Fruit fly (Drosophila melanogaster) whole organism, embryonic: Measurements from ENCODE around the gene Hip1.

Experiments
- Aef1 ChIP-seq: fragments of 200-800 bp; sonication (Bioruptor generic); IDR thresholded peaks from 3 replicates; pipeline ENCODE4 v1.3.6; 2022; ENCODE audit warnings: missing biosample characterization, missing genetic modification characterization
- CG10565 ChIP-seq: fragments of 200-800 bp; sonication (Bioruptor generic); optimal IDR thresholded peaks from 3 replicates; lab custom pipeline; 2016; ENCODE audit warnings: missing biosample characterization, mild to moderate bottlenecking, missing genetic modification characterization
- CG11504 ChIP-seq: fragments of 200-800 bp; sonication (Bioruptor generic); optimal IDR thresholded peaks from 3 replicates; lab custom pipeline; 2019; ENCODE audit warnings: missing biosample characterization, mild to moderate bottlenecking, missing genetic modification characterization, moderate library complexity
- CG12219 ChIP-seq: fragments of 200-800 bp; sonication (Bioruptor generic); optimal IDR thresholded peaks from 3 replicates; lab custom pipeline; 2018; ENCODE audit warnings: missing biosample characterization, mild to moderate bottlenecking, missing genetic modification characterization
- CG12769 ChIP-seq: fragments of 200-800 bp; sonication (Bioruptor generic); optimal IDR thresholded peaks from 2 replicates; lab custom pipeline; 2019; ENCODE audit warnings: missing biosample characterization, mild to moderate bottlenecking, missing genetic modification characterization, moderate library complexity
- CG13123 ChIP-seq: fragments of 200-800 bp; sonication (Bioruptor generic); optimal IDR thresholded peaks from 2 replicates; lab custom pipeline; 2016; ENCODE audit warnings: missing biosample characterization, missing genetic modification characterization
- CG15269 ChIP-seq: fragments of 200-800 bp; sonication (Bioruptor generic); optimal IDR thresholded peaks from 2 replicates; lab custom pipeline; 2018; ENCODE audit warnings: missing biosample characterization, mild to moderate bottlenecking, missing genetic modification characterization, moderate library complexity
- CG15601 ChIP-seq: fragments of 200-800 bp; sonication (Bioruptor generic); optimal IDR thresholded peaks from 3 replicates; lab custom pipeline; 2019; ENCODE audit warnings: missing biosample characterization, mild to moderate bottlenecking, missing genetic modification characterization, moderate library complexity
- CG16863 ChIP-seq: fragments of 200-800 bp; sonication (Bioruptor generic); optimal IDR thresholded peaks from 3 replicates; lab custom pipeline; 2016; ENCODE audit warnings: missing biosample characterization, missing genetic modification characterization
- CG18262 ChIP-seq: fragments of 200-800 bp; optimal IDR thresholded peaks from 3 replicates; lab custom pipeline; 2019; ENCODE audit warnings: missing biosample characterization, mild to moderate bottlenecking, missing genetic modification characterization, moderate library complexity
- CG2202 ChIP-seq: fragments of 200-800 bp; sonication (Bioruptor generic); optimal IDR thresholded peaks from 2 replicates; lab custom pipeline; 2018; ENCODE audit warnings: missing biosample characterization, mild to moderate bottlenecking, missing genetic modification characterization
- CG2678 ChIP-seq: fragments of 200-800 bp; sonication (Bioruptor generic); optimal IDR thresholded peaks from 3 replicates; lab custom pipeline; 2019; ENCODE audit warnings: missing biosample characterization, mild to moderate bottlenecking, missing genetic modification characterization, moderate library complexity
- CG2712 ChIP-seq: fragments of 200-800 bp; optimal IDR thresholded peaks from 3 replicates; lab custom pipeline; 2019; ENCODE audit warnings: missing biosample characterization, mild to moderate bottlenecking, missing genetic modification characterization, moderate library complexity
- CG3407 ChIP-seq: fragments of 200-800 bp; sonication (Bioruptor generic); optimal IDR thresholded peaks from 2 replicates; lab custom pipeline; 2018; ENCODE audit warnings: missing biosample characterization, mild to moderate bottlenecking, missing genetic modification characterization
- CG3847 ChIP-seq: fragments of 200-800 bp; sonication (Bioruptor generic); IDR thresholded peaks from 2 replicates; pipeline ENCODE4 v1.3.6; 2022; ENCODE audit warnings: missing biosample characterization, missing genetic modification characterization
- CG4617 ChIP-seq: fragments of 200-800 bp; sonication (Bioruptor generic); optimal IDR thresholded peaks from 3 replicates; lab custom pipeline; 2016; ENCODE audit warnings: missing biosample characterization, missing genetic modification characterization, borderline replicate concordance
- CG5180 ChIP-seq: fragments of 200-800 bp; sonication (Bioruptor generic); optimal IDR thresholded peaks from 3 replicates; lab custom pipeline; 2017; ENCODE audit warnings: missing biosample characterization, missing genetic modification characterization, mild to moderate bottlenecking, moderate library complexity, missing genetic modification reagents
- CG6765 ChIP-seq: fragments of 200-800 bp; sonication (Bioruptor generic); optimal IDR thresholded peaks from 3 replicates; lab custom pipeline; 2017; ENCODE audit warnings: missing biosample characterization, mild to moderate bottlenecking, missing genetic modification characterization
- CG7786 ChIP-seq: fragments of 200-800 bp; sonication (Bioruptor generic); optimal IDR thresholded peaks from 2 replicates; lab custom pipeline; 2016; ENCODE audit warnings: missing biosample characterization, missing genetic modification characterization
- CG7963 ChIP-seq: fragments of 200-800 bp; sonication (Bioruptor generic); IDR thresholded peaks from 3 replicates; pipeline ENCODE4 v1.3.6; 2022; ENCODE audit warnings: missing biosample characterization, missing genetic modification characterization; ENCODE audit not compliant: partially characterized antibody
- CG9727 ChIP-seq: fragments of 200-800 bp; sonication (Bioruptor generic); optimal IDR thresholded peaks from 3 replicates; lab custom pipeline; 2017; ENCODE audit warnings: missing biosample characterization, mild to moderate bottlenecking, missing genetic modification characterization
- D19A ChIP-seq: fragments of 200-800 bp; optimal IDR thresholded peaks from 3 replicates; lab custom pipeline; 2019; ENCODE audit warnings: missing biosample characterization, mild to moderate bottlenecking, missing genetic modification characterization, moderate library complexity
- D19B ChIP-seq: fragments of 200-800 bp; sonication (Bioruptor generic); optimal IDR thresholded peaks from 2 replicates; lab custom pipeline; 2017; ENCODE audit warnings: missing biosample characterization, mild to moderate bottlenecking, missing genetic modification characterization
- HLH4C ChIP-seq: fragments of 200-800 bp; sonication (Bioruptor generic); IDR thresholded peaks from 3 replicates; pipeline ENCODE4 v1.3.6; 2022; ENCODE audit warnings: missing biosample characterization, missing genetic modification characterization; ENCODE audit not compliant: partially characterized antibody
- HLHmδ ChIP-seq: fragments of 200-800 bp; sonication (Bioruptor generic); optimal IDR thresholded peaks from 2 replicates; lab custom pipeline; 2018; ENCODE audit warnings: missing biosample characterization, mild to moderate bottlenecking, missing genetic modification characterization, moderate library complexity
- Hr51 ChIP-seq, 2 experiments: fragments of 200-800 bp; sonication (Bioruptor generic); optimal IDR thresholded peaks; 2 replicates in 1 of 2; 3 replicates in 1 of 2; lab custom pipeline; 2016 to 2018; ENCODE audit warnings: missing biosample characterization in 2 of 2, missing genetic modification characterization in 2 of 2, mild to moderate bottlenecking in 1 of 2, moderate library complexity in 1 of 2
- Hr78 ChIP-seq, 2 experiments: fragments of 200-800 bp in 1 of 2; fragments of >200 bp in 1 of 2; sonication (Bioruptor generic) in 1 of 2; optimal IDR thresholded peaks; 2 replicates each; lab custom pipeline; 2017 to 2019; ENCODE audit warnings: missing biosample characterization in 2 of 2, missing genetic modification characterization in 2 of 2, mild to moderate bottlenecking in 1 of 2, moderate library complexity in 1 of 2
- Hsf ChIP-seq: fragments of 200-800 bp; sonication (Bioruptor generic); optimal IDR thresholded peaks from 3 replicates; lab custom pipeline; 2016; ENCODE audit warnings: missing biosample characterization, missing genetic modification characterization
- Meics ChIP-seq: fragments of 200-800 bp; sonication (Bioruptor generic); optimal IDR thresholded peaks from 2 replicates; lab custom pipeline; 2017; ENCODE audit warnings: missing biosample characterization, mild to moderate bottlenecking, missing genetic modification characterization
- Mes4 ChIP-seq: fragments of 200-800 bp; sonication (Bioruptor generic); optimal IDR thresholded peaks from 2 replicates; lab custom pipeline; 2016; ENCODE audit warnings: missing biosample characterization, missing genetic modification characterization
- Ptx1 ChIP-seq: fragments of 200-800 bp; sonication (Bioruptor generic); IDR thresholded peaks from 2 replicates; pipeline ENCODE4 v1.3.6; 2022; ENCODE audit warnings: missing biosample characterization, missing genetic modification characterization
- Xrp1 ChIP-seq: fragments of 200-800 bp; sonication (Bioruptor generic); IDR thresholded peaks from 2 replicates; pipeline ENCODE4 v1.3.6; 2022; ENCODE audit warnings: missing biosample characterization, missing genetic modification characterization
- bsh ChIP-seq, 2 experiments: fragments of 200-800 bp; sonication (Bioruptor generic); optimal IDR thresholded peaks; 2 replicates each; lab custom pipeline; 2017 to 2018; ENCODE audit warnings: mild to moderate bottlenecking in 2 of 2, missing biosample characterization in 2 of 2, missing genetic modification characterization in 2 of 2, moderate library complexity in 1 of 2
- chm ChIP-seq: fragments of 200-800 bp; sonication (Bioruptor generic); IDR thresholded peaks from 2 replicates; pipeline ENCODE4 v1.3.6; 2022; ENCODE audit warnings: missing biosample characterization, missing genetic modification characterization
- ci ChIP-seq: fragments of 200-800 bp; sonication (Bioruptor generic); IDR thresholded peaks from 3 replicates; pipeline ENCODE4 v1.3.6; 2022; ENCODE audit warnings: missing biosample characterization, missing genetic modification characterization
- dmrt11E ChIP-seq: fragments of 200-800 bp; sonication (Bioruptor generic); optimal IDR thresholded peaks from 3 replicates; lab custom pipeline; 2018; ENCODE audit warnings: missing biosample characterization, mild to moderate bottlenecking, missing genetic modification characterization, moderate library complexity
- dmrt99B ChIP-seq: fragments of 200-800 bp; sonication (Bioruptor generic); optimal IDR thresholded peaks from 2 replicates; lab custom pipeline; 2018; ENCODE audit warnings: missing biosample characterization, mild to moderate bottlenecking, missing genetic modification characterization, moderate library complexity
- fd96Cb ChIP-seq: fragments of 200-800 bp; sonication (Bioruptor generic); optimal IDR thresholded peaks from 2 replicates; lab custom pipeline; 2018; ENCODE audit warnings: missing biosample characterization, mild to moderate bottlenecking, missing genetic modification characterization, moderate library complexity
- fu2 ChIP-seq: fragments of 200-800 bp; sonication (Bioruptor generic); optimal IDR thresholded peaks from 2 replicates; lab custom pipeline; 2016; ENCODE audit warnings: missing biosample characterization, missing genetic modification characterization
- gem ChIP-seq: fragments of 200-800 bp; sonication (Bioruptor generic); optimal IDR thresholded peaks from 2 replicates; lab custom pipeline; 2019; ENCODE audit warnings: missing biosample characterization, mild to moderate bottlenecking, missing genetic modification characterization, moderate library complexity
- hb ChIP-seq: fragments of 200-800 bp; sonication (Bioruptor generic); IDR thresholded peaks from 3 replicates; pipeline ENCODE4 v1.3.6; 2022; ENCODE audit warnings: missing biosample characterization, missing genetic modification characterization; ENCODE audit not compliant: partially characterized antibody
- kni ChIP-seq: fragments of 200-800 bp; sonication (Bioruptor generic); optimal IDR thresholded peaks from 3 replicates; lab custom pipeline; 2017; ENCODE audit warnings: mild to moderate bottlenecking, missing biosample characterization, missing genetic modification reagents, missing genetic modification characterization
- maf-S ChIP-seq: fragments of 200-800 bp; sonication (Bioruptor generic); optimal IDR thresholded peaks from 2 replicates; lab custom pipeline; 2016; ENCODE audit warnings: missing biosample characterization, missing genetic modification characterization
- nom ChIP-seq: fragments of 200-800 bp; sonication (Bioruptor generic); optimal IDR thresholded peaks from 2 replicates; lab custom pipeline; 2017; ENCODE audit warnings: missing biosample characterization, missing genetic modification characterization, mild to moderate bottlenecking, moderate library complexity, missing genetic modification reagents
- repo ChIP-seq: fragments of 200-800 bp; sonication (Bioruptor generic); optimal IDR thresholded peaks from 2 replicates; lab custom pipeline; 2016; ENCODE audit warnings: missing biosample characterization, missing genetic modification characterization
- sr ChIP-seq: fragments of 200-800 bp; sonication (Bioruptor generic); IDR thresholded peaks from 3 replicates; pipeline ENCODE4 v1.3.6; 2022; ENCODE audit warnings: missing biosample characterization, missing genetic modification characterization
- toy ChIP-seq: fragments of 200-800 bp; sonication (Bioruptor generic); IDR thresholded peaks from 2 replicates; pipeline ENCODE4 v1.3.6; 2022; ENCODE audit warnings: missing biosample characterization, missing genetic modification characterization
- tx ChIP-seq: fragments of 200-800 bp; sonication (Bioruptor generic); optimal IDR thresholded peaks from 2 replicates; lab custom pipeline; 2016; ENCODE audit warnings: missing biosample characterization, missing genetic modification characterization

The Hip1 gene

dm6 chr3L:12798795-12799311 lies 25.5 kb upstream of the Hip1 start (continued):
- TF ChIP-seq CG18262, result peak; percentile 35
- peak; percentile 41 for TF ChIP-seq gem
- peak in 1 of 2 experiments; percentile 18 for TF ChIP-seq Hr51 (GFP tag; optimal IDR thresholded peaks at IDR 0.05; lab: Kevin White, UChicago)
- peak; percentile 5 for TF ChIP-seq tx (GFP tag; lab: Kevin White, UChicago)
- TF ChIP-seq CG2202 (tag; lab: Kevin White, UChicago), result no peak
- no peak for TF ChIP-seq maf-S
- peak; percentile 13 for TF ChIP-seq CG16863 (GFP tag; lab: Kevin White, UChicago)
- TF ChIP-seq Aef1 (GFP tag; lab: Robert Waterston, UW), result no peak
- TF ChIP-seq CG13123, result no peak
- peak; percentile 40 for TF ChIP-seq nom (GFP tag; lab: Kevin White, UChicago)
- TF ChIP-seq dmrt11E, result no peak
- TF ChIP-seq CG6765 (GFP tag; lab: Kevin White, UChicago), result no peak
- peak; percentile 38 for TF ChIP-seq CG2712 (tag; lab: Kevin White, UChicago)
- peak; percentile 43; the same call in 1 of the 2 replicates for TF ChIP-seq Xrp1 (GFP tag; lab: Robert Waterston, UW)
- peak; percentile 32 for TF ChIP-seq CG5180 (GFP tag; lab: Kevin White, UChicago)
- TF ChIP-seq CG3847, result no peak
- peak; percentile 42 for TF ChIP-seq CG15601 (tag; lab: Kevin White, UChicago)
- no peak for TF ChIP-seq CG10565 (GFP tag; lab: Kevin White, UChicago)
- TF ChIP-seq Hsf (GFP tag; lab: Kevin White, UChicago), result peak; percentile 10
- no peak for TF ChIP-seq repo (GFP tag; lab: Kevin White, UChicago)
- peak; percentile 0 for TF ChIP-seq fu2 (GFP tag; lab: Kevin White, UChicago)
- TF ChIP-seq D19B (GFP tag; lab: Kevin White, UChicago), result peak; percentile 87
- TF ChIP-seq hb (GFP tag; lab: Robert Waterston, UW), result no peak
- TF ChIP-seq CG4617 (GFP tag; lab: Kevin White, UChicago), result no peak
- peak; percentile 27 for TF ChIP-seq CG3407 (GFP tag; lab: Kevin White, UChicago)
- no peak for TF ChIP-seq toy (GFP tag; lab: Robert Waterston, UW)
- TF ChIP-seq CG15269 (tag; lab: Kevin White, UChicago), result peak; percentile 2
- TF ChIP-seq HLH4C, result no peak
- no peak for TF ChIP-seq D19A
- TF ChIP-seq Hr78 (GFP tag; optimal IDR thresholded peaks at IDR 0.05; lab: Kevin White, UChicago), result peak in 1 of 2 experiments; percentile 16
- TF ChIP-seq CG7963 (GFP tag; lab: Robert Waterston, UW), result no peak
- peak; percentile 32 for TF ChIP-seq CG2678 (tag; lab: Kevin White, UChicago)
- TF ChIP-seq Mes4 (GFP tag; lab: Kevin White, UChicago), result no peak
- peak; percentile 54 for TF ChIP-seq CG12769 (tag; lab: Kevin White, UChicago)
- 0 out of 2 replicates have a peak, but pooled peaks have one; percentile 17 for TF ChIP-seq Ptx1 (GFP tag; lab: Robert Waterston, UW)
- TF ChIP-seq bsh (GFP tag; optimal IDR thresholded peaks at IDR 0.05; lab: Kevin White, UChicago), result peak; percentile 12 to 21
- peak; percentile 21 for TF ChIP-seq Meics (GFP tag; lab: Kevin White, UChicago)
- no peak for TF ChIP-seq HLHmδ (GFP tag; lab: Kevin White, UChicago)
- 0 out of 3 replicates have a peak, but pooled peaks have one; percentile 35 for TF ChIP-seq ci (GFP tag; lab: Robert Waterston, UW)
- TF ChIP-seq CG11504 (tag; lab: Kevin White, UChicago), result peak; percentile 10
- peak; percentile 20; the same call in 1 of the 2 replicates for TF ChIP-seq chm (GFP tag; lab: Robert Waterston, UW)
- peak; percentile 23 for TF ChIP-seq CG9727 (GFP tag; lab: Kevin White, UChicago)
- peak; percentile 16 for TF ChIP-seq dmrt99B (tag; lab: Kevin White, UChicago)
- no peak for TF ChIP-seq CG7786 (GFP tag; lab: Kevin White, UChicago)
- TF ChIP-seq kni, result peak; percentile 28
- peak; percentile 1 for TF ChIP-seq fd96Cb
- peak; percentile 12 for TF ChIP-seq CG12219 (GFP tag; lab: Kevin White, UChicago)
- TF ChIP-seq sr, result no peak
